Worm (Caenorhabditis elegans) whole organism, early embryonic: ENCODE measurements around the gene F54E4.2.

Experiments
- B0310.2 ChIP-seq: sonication (generic microtip); optimal IDR thresholded peaks from 2 replicates; lab custom pipeline; 2016; ENCODE audit warnings: mild to moderate bottlenecking, missing genetic modification characterization, missing compliant biosample characterization
- aly-1 ChIP-seq: sonication (generic microtip); optimal IDR thresholded peaks from 2 replicates; lab custom pipeline; 2016; ENCODE audit warnings: missing genetic modification characterization, missing compliant biosample characterization
- ama-1 ChIP-seq: fragments of 150-350 bp; optimal IDR thresholded peaks from 2 replicates; lab custom pipeline; 2014
- ets-7 ChIP-seq: sonication (generic microtip); optimal IDR thresholded peaks from 2 replicates; lab custom pipeline; 2016; ENCODE audit warnings: missing genotype, missing genetic modification characterization, missing compliant biosample characterization
- flt-1 ChIP-seq: fragments of 200-800 bp; sonication (Bioruptor generic); IDR thresholded peaks from 2 replicates; pipeline ENCODE4 v1.3.6; 2022; ENCODE audit warnings: missing genetic modification characterization, missing compliant biosample characterization
- hmbx-1 ChIP-seq: sonication (generic microtip); optimal IDR thresholded peaks from 2 replicates; lab custom pipeline; 2016; ENCODE audit warnings: mild to moderate bottlenecking, missing genetic modification characterization, missing compliant biosample characterization
- pes-1 ChIP-seq: fragments of 200-800 bp; sonication (Bioruptor generic); IDR thresholded peaks from 2 replicates; pipeline ENCODE4 v1.3.6; 2022; ENCODE audit warnings: missing genetic modification reagents, missing genetic modification characterization, missing compliant biosample characterization
- sea-1 ChIP-seq: fragments of 200-800 bp; sonication (Bioruptor generic); conservative IDR thresholded peaks from 2 replicates; pipeline ENCODE4 v1.3.6; 2022; ENCODE audit warnings: missing genetic modification characterization, missing compliant biosample characterization
- tbx-37 ChIP-seq: fragments of 200-800 bp; sonication (Bioruptor generic); conservative IDR thresholded peaks from 2 replicates; pipeline ENCODE4 v1.3.6; 2022; ENCODE audit warnings: missing genetic modification reagents, missing genetic modification characterization, missing compliant biosample characterization
- tra-4 ChIP-seq: sonication (generic microtip); optimal IDR thresholded peaks from 2 replicates; lab custom pipeline; 2017; ENCODE audit warnings: missing genetic modification characterization, missing compliant biosample characterization

DNA sequence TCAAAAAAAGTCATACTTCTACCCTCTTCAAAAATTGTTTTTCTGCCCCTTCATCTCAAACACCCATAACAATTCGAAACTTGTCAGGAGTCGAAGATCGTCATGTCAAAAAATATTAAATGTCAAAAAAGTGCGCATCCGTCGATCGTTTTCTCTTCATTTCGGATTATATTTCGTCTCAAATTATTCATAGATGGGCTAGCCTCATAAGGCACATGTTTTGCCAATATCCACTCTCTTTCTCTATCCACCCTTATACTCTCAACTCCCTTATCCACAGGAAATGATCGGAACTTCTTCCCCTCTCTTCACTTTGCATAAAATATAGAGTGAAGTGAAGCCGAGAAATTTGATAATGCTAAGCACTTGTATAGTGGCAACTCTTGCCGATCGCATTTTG is 5.0 kb upstream of the F54E4.2 start:
- no peak for TF ChIP-seq aly-1 (tag; lab: Kevin White, UChicago)
- no peak for TF ChIP-seq ama-1 (lab: Kevin White, UChicago)
- no peak for TF ChIP-seq sea-1 (GFP tag; lab: Robert Waterston, UW)
- TF ChIP-seq B0310.2 (tag; lab: Kevin White, UChicago) = no peak
- no peak for TF ChIP-seq flt-1
- TF ChIP-seq pes-1 (GFP tag; lab: Robert Waterston, UW) = no peak
- no peak for TF ChIP-seq tbx-37 (GFP tag; lab: Robert Waterston, UW)
- no peak for TF ChIP-seq ets-7
- no peak for TF ChIP-seq tra-4 (tag; lab: Kevin White, UChicago)
- no peak for TF ChIP-seq hmbx-1 (tag; lab: Kevin White, UChicago)
